Worm (Caenorhabditis elegans) whole organism, L4/young adult: ENCODE results near the gene Y37E11B.2.

ENCODE experiments used
- W03F9.2 ChIP-seq: fragments of 150-350 bp; optimal IDR thresholded peaks from 2 replicates; lab custom pipeline; 2014; ENCODE audit warnings: missing biosample characterization, missing genetic modification characterization
- dao-5 ChIP-seq: sonication (generic microtip); optimal IDR thresholded peaks from 2 replicates; lab custom pipeline; 2016; ENCODE audit warnings: missing genotype, missing genetic modification characterization, moderate library complexity, missing compliant biosample characterization

DNA sequence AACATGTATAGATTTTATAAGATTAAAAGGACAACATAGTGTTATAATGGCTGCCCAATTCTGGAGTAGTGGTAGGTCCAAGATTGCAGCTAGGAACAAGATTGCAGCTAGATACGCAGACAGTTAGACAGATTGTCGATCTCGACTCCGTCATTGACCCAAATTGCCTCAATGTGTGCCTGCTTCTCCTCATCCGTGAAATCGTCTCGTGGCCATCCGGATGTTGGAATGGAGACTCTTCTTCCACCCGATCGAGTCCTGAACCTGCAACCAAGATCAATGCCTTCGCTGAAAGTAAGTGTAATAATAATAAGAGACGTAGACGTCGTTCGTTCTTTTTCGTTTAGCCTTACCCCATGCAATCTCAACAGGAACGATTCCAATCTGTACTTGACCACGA lies 412 bp downstream of the Y37E11B.2 start:
- TF ChIP-seq W03F9.2 (no peak), dao-5 (tag; lab: Kevin White, UChicago) (no peak)
